Worm (Caenorhabditis elegans) whole organism, L1 larva: Measurements from ENCODE around the gene che-12.
A peak's percentile ranks its signal among the peaks of the same experiment; 100 is the strongest.

Source experiments
- aha-1 ChIP-seq: fragments of 150-350 bp; optimal IDR thresholded peaks from 2 replicates; lab custom pipeline; 2014; ENCODE audit warnings: missing biosample characterization, missing genetic modification characterization
- alr-1 ChIP-seq: fragments of 200-800 bp; sonication (Bioruptor generic); optimal IDR thresholded peaks from 2 replicates; lab custom pipeline; 2018; ENCODE audit warnings: borderline replicate concordance, mild to moderate bottlenecking, missing genetic modification characterization, missing compliant biosample characterization
- blmp-1 ChIP-seq: fragments of 150-350 bp; optimal IDR thresholded peaks from 2 replicates; lab custom pipeline; 2014; ENCODE audit warnings: missing biosample characterization, missing genetic modification characterization
- ces-1 ChIP-seq: fragments of 150-350 bp; optimal IDR thresholded peaks from 2 replicates; lab custom pipeline; 2014; ENCODE audit warnings: missing biosample characterization, missing genetic modification reagents, missing genetic modification characterization
- efl-1 ChIP-seq, 4 experiments: fragments of 150-350 bp; optimal IDR thresholded peaks in 3 of 4; peaks in 1 of 4; 1 replicate in 1 of 4; 2 replicates in 3 of 4; lab custom pipeline; 2014; ENCODE audit warnings: missing biosample characterization in 2 of 4, missing genetic modification characterization in 2 of 4, missing genetic modification reagents in 2 of 4
- egl-13 ChIP-seq: sonication (generic microtip); optimal IDR thresholded peaks from 2 replicates; lab custom pipeline; 2016; ENCODE audit warnings: missing genotype, missing genetic modification reagents, missing genetic modification characterization, missing compliant biosample characterization
- elt-3 ChIP-seq, 6 experiments: fragments of 150-350 bp in 1 of 6; sonication (generic microtip); optimal IDR thresholded peaks; 2 replicates each; lab custom pipeline; 2017 to 2018; ENCODE audit warnings: missing biosample characterization in 6 of 6, missing genetic modification characterization in 6 of 6, inconsistent platforms in 1 of 6
- fkh-10 ChIP-seq: sonication (generic microtip); optimal IDR thresholded peaks from 2 replicates; lab custom pipeline; 2017; ENCODE audit warnings: missing biosample characterization, missing genetic modification reagents, missing genetic modification characterization
- fkh-8 ChIP-seq: sonication (generic microtip); optimal IDR thresholded peaks from 2 replicates; lab custom pipeline; 2016; ENCODE audit warnings: mild to moderate bottlenecking, missing genetic modification characterization, missing compliant biosample characterization
- hlh-4 ChIP-seq: sonication (generic microtip); optimal IDR thresholded peaks from 2 replicates; lab custom pipeline; 2016; ENCODE audit warnings: mild to moderate bottlenecking, missing genetic modification characterization, missing compliant biosample characterization
- lin-14 ChIP-seq: fragments of 200-800 bp; sonication (Bioruptor generic); optimal IDR thresholded peaks from 2 replicates; lab custom pipeline; 2018; ENCODE audit warnings: mild to moderate bottlenecking, missing genetic modification characterization, moderate library complexity, missing compliant biosample characterization
- lin-35 ChIP-seq, 2 experiments: fragments of 150-350 bp; optimal IDR thresholded peaks; 2 replicates each; lab custom pipeline; 2014; ENCODE audit warnings: missing biosample characterization in 2 of 2, missing genetic modification characterization in 2 of 2, missing genetic modification reagents in 2 of 2
- lir-3 ChIP-seq: sonication (generic microtip); optimal IDR thresholded peaks from 2 replicates; lab custom pipeline; 2016; ENCODE audit warnings: mild to moderate bottlenecking, missing genetic modification characterization, moderate library complexity, missing compliant biosample characterization; ENCODE audit not compliant: poor library complexity
- lsy-2 ChIP-seq, 2 experiments: fragments of 150-350 bp; optimal IDR thresholded peaks; 2 replicates each; lab custom pipeline; 2014; ENCODE audit warnings: missing biosample characterization in 2 of 2, missing genetic modification characterization in 2 of 2
- mdl-1 ChIP-seq, 2 experiments: fragments of 150-350 bp; optimal IDR thresholded peaks; 2 replicates each; lab custom pipeline; 2014 to 2017; ENCODE audit warnings: missing biosample characterization in 2 of 2, missing genetic modification characterization in 2 of 2, inconsistent platforms in 1 of 2
- nhr-76 ChIP-seq: sonication (generic microtip); optimal IDR thresholded peaks from 2 replicates; lab custom pipeline; 2017; ENCODE audit warnings: missing biosample characterization, missing genetic modification characterization
- nhr-85 ChIP-seq: sonication (generic microtip); peaks from one replicate; lab custom pipeline; 2016; ENCODE audit warnings: missing genetic modification characterization, inconsistent platforms, missing compliant biosample characterization
- pag-3 ChIP-seq: sonication (generic microtip); optimal IDR thresholded peaks from 2 replicates; lab custom pipeline; 2017; ENCODE audit warnings: missing genetic modification characterization, mild to moderate bottlenecking, missing compliant biosample characterization, antibody characterized with exemption, borderline replicate concordance; ENCODE audit not compliant: insufficient read depth
- pax-3 ChIP-seq: fragments of 200-800 bp; sonication (Bioruptor generic); optimal IDR thresholded peaks from 2 replicates; lab custom pipeline; 2018; ENCODE audit warnings: mild to moderate bottlenecking, missing genetic modification characterization, moderate library complexity, missing compliant biosample characterization
- pqm-1 ChIP-seq: sonication (generic microtip); optimal IDR thresholded peaks from 3 replicates; lab custom pipeline; 2017; ENCODE audit warnings: missing biosample characterization, missing genetic modification characterization
- skn-1 ChIP-seq: fragments of 150-350 bp; optimal IDR thresholded peaks from 2 replicates; lab custom pipeline; 2014; ENCODE audit warnings: missing biosample characterization, missing genetic modification characterization
- snu-23 ChIP-seq: sonication (generic microtip); optimal IDR thresholded peaks from 2 replicates; lab custom pipeline; 2016; ENCODE audit warnings: missing genetic modification characterization, missing compliant biosample characterization
- tbx-2 ChIP-seq: sonication (generic microtip); optimal IDR thresholded peaks from 2 replicates; lab custom pipeline; 2016; ENCODE audit warnings: missing genetic modification characterization, missing compliant biosample characterization
- tlp-1 ChIP-seq: fragments of 150-350 bp; optimal IDR thresholded peaks from 2 replicates; lab custom pipeline; 2014; ENCODE audit warnings: missing biosample characterization, missing genetic modification characterization
- unc-130 ChIP-seq: fragments of 150-350 bp; optimal IDR thresholded peaks from 2 replicates; lab custom pipeline; 2017; ENCODE audit warnings: missing biosample characterization, missing genetic modification characterization, inconsistent platforms
- unc-62 ChIP-seq: fragments of 150-350 bp; optimal IDR thresholded peaks from 2 replicates; lab custom pipeline; 2014; ENCODE audit warnings: missing biosample characterization, missing genetic modification reagents, missing genetic modification characterization
- vab-15 ChIP-seq: sonication (generic microtip); optimal IDR thresholded peaks from 2 replicates; lab custom pipeline; 2017; ENCODE audit warnings: missing genotype, mild to moderate bottlenecking, missing genetic modification characterization, missing compliant biosample characterization
- xbp-1 ChIP-seq: sonication (generic microtip); optimal IDR thresholded peaks from 2 replicates; lab custom pipeline; 2016; ENCODE audit warnings: missing genetic modification characterization, missing compliant biosample characterization
- ztf-11 ChIP-seq, 2 experiments: sonication (generic microtip); optimal IDR thresholded peaks; 2 replicates each; lab custom pipeline; 2016 to 2017; ENCODE audit warnings: missing genetic modification characterization in 2 of 2, missing biosample characterization in 1 of 2, missing compliant biosample characterization in 1 of 2

che-12 gene

ce11 chrV:10313953-10314352 is 6.8 kb upstream of the che-12 start, which contains the start of gene gcy-6:
gcy-6 (minus strand) TSS chrV:10314053.
- no peak for TF ChIP-seq aha-1
- TF ChIP-seq pax-3, result no peak
- TF ChIP-seq alr-1 (tag; lab: Kevin White, UChicago), result no peak
- TF ChIP-seq pag-3, result no peak
- TF ChIP-seq lsy-2 (tag; optimal IDR thresholded peaks at IDR 0.05; lab: Kevin White, UChicago), result no peak
- TF ChIP-seq snu-23 (GFP tag; lab: Kevin White, UChicago), result no peak
- TF ChIP-seq lir-3, result no peak
- TF ChIP-seq, all 84 proteins: peak for 0

ce11 chrV:10297099-10297498 is 10.1 kb downstream of the che-12 start, which contains the start of gene B0024.4:
B0024.4 (plus strand) TSS chrV:10297399.
- TF ChIP-seq fkh-10 (GFP tag; lab: Kevin White, UChicago) (no peak), ces-1 (GFP tag; lab: Kevin White, UChicago) (no peak), mdl-1 (tag; optimal IDR thresholded peaks at IDR 0.05; lab: Kevin White, UChicago) (no peak), skn-1 (no peak), elt-3 (tag; optimal IDR thresholded peaks at IDR 0.05; lab: Kevin White, UChicago) (no peak), ztf-11 (tag; optimal IDR thresholded peaks at IDR 0.05; lab: Kevin White, UChicago) (no peak), vab-15 (tag; lab: Kevin White, UChicago) (no peak), unc-130 (tag; lab: Kevin White, UChicago) (no peak), lsy-2 (tag; optimal IDR thresholded peaks at IDR 0.05; lab: Kevin White, UChicago) (no peak), unc-62 (GFP tag; lab: Kevin White, UChicago) (no peak), blmp-1 (no peak)

- TF ChIP-seq nhr-85, result peak; percentile 29
- no peak for TF ChIP-seq ztf-11 (tag; optimal IDR thresholded peaks at IDR 0.05; lab: Kevin White, UChicago)
- no peak for TF ChIP-seq unc-130 (tag; lab: Kevin White, UChicago)
Measured at ce11 chrV:10294549-10294948, 12.6 kb downstream of the che-12 start, which contains the start of gene col-150. col-150 (minus strand) TSS chrV:10294649.

- TF ChIP-seq elt-3 (tag; optimal IDR thresholded peaks at IDR 0.05; lab: Kevin White, UChicago), result peak in 2 of 6 experiments; percentile 15 to 59
- TF ChIP-seq nhr-85, result no peak
- TF ChIP-seq blmp-1, result peak; percentile 99
- TF ChIP-seq snu-23 (GFP tag; lab: Kevin White, UChicago), result no peak
- no peak for TF ChIP-seq lin-35 (GFP tag; optimal IDR thresholded peaks at IDR 0.05; lab: Kevin White, UChicago)
- TF ChIP-seq lin-14 (GFP tag; lab: Kevin White, UChicago), result peak; percentile 20
Measured at ce11 chrV:10292819-10293357, 14.3 kb downstream of the che-12 start, which contains the start of gene col-149. col-149 (minus strand) TSS chrV:10292869.

ce11 chrV:10291848-10292247 is 15.3 kb downstream of the che-12 start:
- TF ChIP-seq tlp-1 (tag; lab: Kevin White, UChicago) (no peak), efl-1 (optimal IDR thresholded peaks at IDR 0.05; lab: Kevin White, UChicago) (no peak), efl-1 (GFP tag; optimal IDR thresholded peaks at IDR 0.05 in 1 of 2; lab: Kevin White, UChicago) (peak in 1 of 2 experiments; percentile 68)
- TF ChIP-seq, all 84 proteins: peak for 1

- no peak for TF ChIP-seq tbx-2 (tag; lab: Kevin White, UChicago)
- TF ChIP-seq pax-3, result no peak
- TF ChIP-seq egl-13 (tag; lab: Kevin White, UChicago), result no peak
- TF ChIP-seq fkh-8 (tag; lab: Kevin White, UChicago), result peak; percentile 35
- TF ChIP-seq xbp-1, result no peak
- TF ChIP-seq, all 84 proteins: peak for 1
Measured at ce11 chrV:10289743-10290142, 17.4 kb downstream of the che-12 start, which contains the start of gene B0024.15. B0024.15 (plus strand) TSS chrV:10290043.

ce11 chrV:10287260-10287659 is 19.9 kb downstream of the che-12 start, which contains the start of gene B0024.3:
B0024.3 (plus strand) TSS chrV:10287560.
- TF ChIP-seq lsy-2 (tag; optimal IDR thresholded peaks at IDR 0.05; lab: Kevin White, UChicago), result peak in 1 of 2 experiments; percentile 8
- peak; percentile 34 for TF ChIP-seq lin-14 (GFP tag; lab: Kevin White, UChicago)
- TF ChIP-seq nhr-76 (tag; lab: Kevin White, UChicago), result no peak
- no peak for TF ChIP-seq pqm-1 (tag; lab: Kevin White, UChicago)
- TF ChIP-seq hlh-4, result no peak
